Worm (Caenorhabditis elegans): ENCODE measurements around the gene cav-2.

- TF ChIP-seq flt-1 (GFP tag; IDR thresholded peaks at IDR 0.05): no peak
- TF ChIP-seq klf-2 (GFP tag; conservative IDR thresholded peaks at IDR 0.05): no peak
- TF ChIP-seq ref-1 (GFP tag; conservative IDR thresholded peaks at IDR 0.05): no peak
- no peak for TF ChIP-seq tab-1 (GFP tag; IDR thresholded peaks at IDR 0.05)
- TF ChIP-seq ztf-29 (GFP tag; IDR thresholded peaks at IDR 0.05): no peak
These were observed 19.9 kb downstream of the cav-2 start for ce11 chrV:13576828-13577227.

Data from whole organism, midembryonic.